Worm (Caenorhabditis elegans) whole organism, L4 larva: ENCODE data around the gene K08D8.5.
A peak's percentile ranks its signal among the peaks of the same experiment; 100 is the strongest.

ENCODE experiments used
- Y105C5A.15 ChIP-seq: fragments of 200-800 bp; sonication (Bioruptor generic); IDR thresholded peaks from 2 replicates; pipeline ENCODE4 v1.3.6; 2022; ENCODE audit warnings: missing genetic modification characterization, missing compliant biosample characterization
- ZK337.2 ChIP-seq: fragments of 200-800 bp; sonication (Bioruptor generic); IDR thresholded peaks from 2 replicates; pipeline ENCODE4 v1.3.6; 2022; ENCODE audit warnings: missing genetic modification reagents, missing genetic modification characterization, missing compliant biosample characterization
- ama-1 ChIP-seq: fragments of 150-350 bp; optimal IDR thresholded peaks from 2 replicates; lab custom pipeline; 2014; ENCODE audit warnings: inconsistent platforms, mixed read lengths
- ceh-20 ChIP-seq: fragments of 200-800 bp; sonication (Bioruptor generic); IDR thresholded peaks from 2 replicates; pipeline ENCODE4 v1.3.6; 2022; ENCODE audit warnings: missing genetic modification reagents, missing genetic modification characterization, missing compliant biosample characterization
- daf-12 ChIP-seq: fragments of 150-350 bp; optimal IDR thresholded peaks from 2 replicates; lab custom pipeline; 2014; ENCODE audit warnings: missing biosample characterization, missing genetic modification reagents, missing genetic modification characterization
- dpl-1 ChIP-seq: fragments of 150-350 bp; optimal IDR thresholded peaks from 2 replicates; lab custom pipeline; 2014; ENCODE audit warnings: missing biosample characterization, missing genetic modification reagents, missing genetic modification characterization
- pqm-1 ChIP-seq: sonication (generic microtip); optimal IDR thresholded peaks from 2 replicates; lab custom pipeline; 2017; ENCODE audit warnings: missing biosample characterization, missing genetic modification characterization
- unc-62 ChIP-seq, 3 experiments: fragments of 150-350 bp in 1 of 3; sonication (generic microtip); optimal IDR thresholded peaks in 2 of 3; peaks in 1 of 3; 1 replicate in 1 of 3; 2 replicates in 2 of 3; lab custom pipeline; 2014 to 2017; ENCODE audit warnings: missing biosample characterization in 3 of 3, missing genetic modification characterization in 3 of 3, missing genetic modification reagents in 3 of 3, missing genotype in 1 of 3
- zfp-2 ChIP-seq: sonication (generic microtip); optimal IDR thresholded peaks from 2 replicates; lab custom pipeline; 2016; ENCODE audit warnings: mild to moderate bottlenecking, missing genetic modification characterization, missing compliant biosample characterization

- no peak for TF ChIP-seq ceh-20 (GFP tag; lab: Robert Waterston, UW)
- peak; percentile 39 for TF ChIP-seq pqm-1 (tag; lab: Kevin White, UChicago)
- TF ChIP-seq ZK337.2 = no peak
- TF ChIP-seq ama-1 (lab: Kevin White, UChicago) = no peak
- no peak for TF ChIP-seq zfp-2 (tag; lab: Kevin White, UChicago)
- no peak for TF ChIP-seq daf-12
- TF ChIP-seq Y105C5A.15 = no peak
- no peak for TF ChIP-seq unc-62 (GFP tag; optimal IDR thresholded peaks at IDR 0.05 in 1 of 2; lab: Kevin White, UChicago)
- no peak for TF ChIP-seq unc-62 (tag; optimal IDR thresholded peaks at IDR 0.05; lab: Kevin White, UChicago)
- no peak for TF ChIP-seq dpl-1 (GFP tag; lab: Kevin White, UChicago)
Observed at ce11 chrIV:12883190-12883589, 28.7 kb downstream of the K08D8.5 start, which contains the start of gene ZK896.4.
